Worm (Caenorhabditis elegans) whole organism, L4 larva: Measurements from ENCODE around the gene arrd-15.
A peak's percentile ranks its signal among the peaks of the same experiment; 100 is the strongest.

ENCODE experiments used
- F10B5.3 ChIP-seq: sonication (generic microtip); optimal IDR thresholded peaks from 2 replicates; lab custom pipeline; 2016; ENCODE audit warnings: mild to moderate bottlenecking, missing genetic modification characterization, missing compliant biosample characterization
- R02D3.7 ChIP-seq: fragments of 150-350 bp; sonication (generic microtip); optimal IDR thresholded peaks from 3 replicates; lab custom pipeline; 2014; ENCODE audit warnings: missing biosample characterization, missing genetic modification characterization
- T20F7.1 ChIP-seq: fragments of 200-800 bp; sonication (Bioruptor generic); optimal IDR thresholded peaks from 2 replicates; lab custom pipeline; 2018; ENCODE audit warnings: mild to moderate bottlenecking, missing genetic modification characterization, missing compliant biosample characterization
- Y105C5A.15 ChIP-seq: fragments of 200-800 bp; sonication (Bioruptor generic); IDR thresholded peaks from 2 replicates; pipeline ENCODE4 v1.3.6; 2022; ENCODE audit warnings: missing genetic modification characterization, missing compliant biosample characterization
- aha-1 ChIP-seq: fragments of 150-350 bp; peaks from one replicate; lab custom pipeline; 2014; ENCODE audit warnings: missing biosample characterization, missing genetic modification characterization
- aly-2 ChIP-seq: sonication (generic microtip); optimal IDR thresholded peaks from 2 replicates; lab custom pipeline; 2018; ENCODE audit warnings: missing biosample characterization, missing genetic modification characterization
- ces-1 ChIP-seq: fragments of 150-350 bp; sonication (generic microtip); optimal IDR thresholded peaks from 4 replicates; lab custom pipeline; 2014; ENCODE audit warnings: missing biosample characterization, missing genetic modification reagents, missing genetic modification characterization
- daf-16 ChIP-seq, 3 experiments: sonication (generic microtip); optimal IDR thresholded peaks; 2 replicates each; lab custom pipeline; 2016 to 2017; ENCODE audit warnings: missing genetic modification characterization in 3 of 3, missing genetic modification reagents in 3 of 3, mild to moderate bottlenecking in 2 of 3, missing compliant biosample characterization in 2 of 3, missing biosample characterization in 1 of 3, moderate library complexity in 1 of 3
- dpl-1 ChIP-seq: fragments of 150-350 bp; optimal IDR thresholded peaks from 2 replicates; lab custom pipeline; 2014; ENCODE audit warnings: missing biosample characterization, missing genetic modification reagents, missing genetic modification characterization
- dve-1 ChIP-seq: sonication (generic microtip); optimal IDR thresholded peaks from 2 replicates; lab custom pipeline; 2017; ENCODE audit warnings: antibody characterized with exemption, mild to moderate bottlenecking, missing genetic modification characterization, missing compliant biosample characterization; ENCODE audit not compliant: insufficient read depth
- fkh-10 ChIP-seq: fragments of 150-350 bp; optimal IDR thresholded peaks from 2 replicates; lab custom pipeline; 2014; ENCODE audit warnings: missing biosample characterization, missing genetic modification reagents, missing genetic modification characterization
- hif-1 ChIP-seq, 2 experiments: sonication (generic microtip); optimal IDR thresholded peaks; 2 replicates each; lab custom pipeline; 2016 to 2017; ENCODE audit warnings: missing compliant biosample characterization in 2 of 2, missing genetic modification characterization in 2 of 2, missing genetic modification reagents in 2 of 2, missing genotype in 2 of 2, mild to moderate bottlenecking in 1 of 2
- hlh-11 ChIP-seq: fragments of 200-800 bp; sonication (Bioruptor generic); optimal IDR thresholded peaks from 2 replicates; lab custom pipeline; 2018; ENCODE audit warnings: mild to moderate bottlenecking, missing genetic modification characterization, missing compliant biosample characterization
- hlh-30 ChIP-seq: sonication (generic microtip); optimal IDR thresholded peaks from 2 replicates; lab custom pipeline; 2017; ENCODE audit warnings: antibody characterized with exemption, mild to moderate bottlenecking, missing genetic modification characterization, missing compliant biosample characterization; ENCODE audit not compliant: insufficient read depth
- lim-7 ChIP-seq: fragments of 200-800 bp; sonication (Bioruptor generic); IDR thresholded peaks from 2 replicates; pipeline ENCODE4 v1.3.6; 2022; ENCODE audit warnings: missing genetic modification characterization, missing compliant biosample characterization
- lin-13 ChIP-seq: fragments of 150-350 bp; optimal IDR thresholded peaks from 2 replicates; lab custom pipeline; 2014; ENCODE audit warnings: missing biosample characterization, missing genetic modification reagents, missing genetic modification characterization
- lin-29 ChIP-seq: fragments of 200-800 bp; sonication (Bioruptor generic); IDR thresholded peaks from 2 replicates; pipeline ENCODE4 v1.3.6; 2022; ENCODE audit warnings: missing genetic modification reagents, missing genetic modification characterization, missing compliant biosample characterization
- lir-3 ChIP-seq: sonication (generic microtip); optimal IDR thresholded peaks from 2 replicates; lab custom pipeline; 2016; ENCODE audit warnings: mild to moderate bottlenecking, missing genetic modification characterization, missing compliant biosample characterization
- lsy-2 ChIP-seq, 2 experiments: fragments of 150-350 bp in 1 of 2; sonication (generic microtip) in 1 of 2; optimal IDR thresholded peaks; 2 replicates each; lab custom pipeline; 2014 to 2017; ENCODE audit warnings: missing biosample characterization in 2 of 2, missing genetic modification characterization in 2 of 2
- madf-9 ChIP-seq: fragments of 200-800 bp; sonication (Bioruptor generic); conservative IDR thresholded peaks from 2 replicates; pipeline ENCODE4 v1.3.6; 2022; ENCODE audit warnings: missing genetic modification reagents, missing genetic modification characterization, missing compliant biosample characterization
- mdl-1 ChIP-seq, 2 experiments: fragments of 150-350 bp in 1 of 2; sonication (generic microtip) in 1 of 2; optimal IDR thresholded peaks; 2 replicates each; lab custom pipeline; 2014 to 2017; ENCODE audit warnings: missing biosample characterization in 2 of 2, missing genetic modification characterization in 2 of 2
- mep-1 ChIP-seq: fragments of 150-350 bp; sonication (generic microtip); optimal IDR thresholded peaks from 3 replicates; lab custom pipeline; 2014; ENCODE audit warnings: missing biosample characterization, missing genetic modification characterization
- mes-2 ChIP-seq: sonication (generic microtip); optimal IDR thresholded peaks from 2 replicates; lab custom pipeline; 2016; ENCODE audit warnings: missing genotype, mild to moderate bottlenecking, missing genetic modification characterization, missing compliant biosample characterization; ENCODE audit not compliant: poor library complexity, severe bottlenecking
- mxl-3 ChIP-seq: fragments of 200-800 bp; sonication (Bioruptor generic); optimal IDR thresholded peaks from 2 replicates; lab custom pipeline; 2018; ENCODE audit warnings: mild to moderate bottlenecking, missing genetic modification characterization, missing compliant biosample characterization
- nhr-10 ChIP-seq: fragments of 150-350 bp; optimal IDR thresholded peaks from 2 replicates; lab custom pipeline; 2014; ENCODE audit warnings: missing biosample characterization, missing genetic modification characterization
- nhr-11 ChIP-seq: fragments of 150-350 bp; optimal IDR thresholded peaks from 2 replicates; lab custom pipeline; 2014; ENCODE audit warnings: missing biosample characterization, missing genetic modification characterization
- nhr-76 ChIP-seq: fragments of 150-350 bp; optimal IDR thresholded peaks from 2 replicates; lab custom pipeline; 2014; ENCODE audit warnings: missing biosample characterization, missing genetic modification characterization
- pha-4 ChIP-seq, 2 experiments: fragments of 150-350 bp in 1 of 2; fragments of 200-800 bp in 1 of 2; sonication (Bioruptor generic) in 1 of 2; IDR thresholded peaks in 1 of 2; optimal IDR thresholded peaks in 1 of 2; 2 replicates each; pipeline versions ENCODE4 v1.3.6 to Lab custom; 2014 to 2022; ENCODE audit warnings: missing genetic modification characterization in 2 of 2, missing genetic modification reagents in 2 of 2, missing biosample characterization in 1 of 2, missing compliant biosample characterization in 1 of 2
- rbr-2 ChIP-seq: sonication (generic microtip); optimal IDR thresholded peaks from 2 replicates; lab custom pipeline; 2016; ENCODE audit warnings: missing genotype, missing genetic modification characterization, missing compliant biosample characterization
- saeg-2 ChIP-seq: fragments of 200-800 bp; sonication (Bioruptor generic); IDR thresholded peaks from 2 replicates; pipeline ENCODE4 v1.3.6; 2022; ENCODE audit warnings: missing genetic modification reagents, missing genetic modification characterization, missing compliant biosample characterization
- sdz-12 ChIP-seq: fragments of 200-800 bp; sonication (Bioruptor generic); optimal IDR thresholded peaks from 2 replicates; lab custom pipeline; 2018; ENCODE audit warnings: mild to moderate bottlenecking, missing genetic modification characterization, missing compliant biosample characterization
- set-16 ChIP-seq: fragments of 200-800 bp; sonication (Bioruptor generic); IDR thresholded peaks from 2 replicates; pipeline ENCODE4 v1.3.6; 2022; ENCODE audit warnings: missing genetic modification reagents, missing genetic modification characterization, missing compliant biosample characterization
- snpc-4 ChIP-seq: fragments of 150-350 bp; optimal IDR thresholded peaks from 2 replicates; lab custom pipeline; 2014; ENCODE audit warnings: missing biosample characterization, missing genetic modification characterization
- vab-7 ChIP-seq: fragments of 200-800 bp; sonication (Bioruptor generic); IDR thresholded peaks from 2 replicates; pipeline ENCODE4 v1.3.6; 2022; ENCODE audit warnings: missing genetic modification reagents, missing genetic modification characterization, missing compliant biosample characterization
- zag-1 ChIP-seq: fragments of 150-350 bp; optimal IDR thresholded peaks from 2 replicates; lab custom pipeline; 2014; ENCODE audit warnings: missing biosample characterization, missing genetic modification characterization
- zfp-3 ChIP-seq: fragments of 200-800 bp; sonication (Bioruptor generic); conservative IDR thresholded peaks from 2 replicates; pipeline ENCODE4 v1.3.6; 2022; ENCODE audit warnings: missing genetic modification reagents, missing genetic modification characterization, missing compliant biosample characterization
- ztf-11 ChIP-seq: fragments of 150-350 bp; optimal IDR thresholded peaks from 2 replicates; lab custom pipeline; 2014; ENCODE audit warnings: missing biosample characterization, missing genetic modification characterization
- ztf-7 ChIP-seq: fragments of 150-350 bp; optimal IDR thresholded peaks from 2 replicates; lab custom pipeline; 2014; ENCODE audit warnings: missing biosample characterization, missing genetic modification characterization

Gene arrd-15

ce11 chrIII:8888956-8889355 is 40.9 kb upstream of the arrd-15 start, which contains the start of gene ZK637.14:
Gene ZK637.14, minus strand, starts transcription at chrIII:8889156.
- TF ChIP-seq lsy-2 (tag; optimal IDR thresholded peaks at IDR 0.05; lab: Kevin White, UChicago): peak; percentile 16 to 81
- peak in 1 of 2 experiments; percentile 27 for TF ChIP-seq hif-1 (tag; optimal IDR thresholded peaks at IDR 0.05; lab: Kevin White, UChicago)
- peak; percentile 53 for TF ChIP-seq mxl-3 (GFP tag; lab: Kevin White, UChicago)
- peak; percentile 31 for TF ChIP-seq rbr-2 (tag; lab: Kevin White, UChicago)
- TF ChIP-seq ztf-11 (tag; lab: Kevin White, UChicago): no peak
- TF ChIP-seq zag-1: no peak
- TF ChIP-seq mdl-1 (tag; optimal IDR thresholded peaks at IDR 0.05; lab: Kevin White, UChicago): peak in 1 of 2 experiments; percentile 3
- no peak for TF ChIP-seq pha-4 (GFP tag; IDR thresholded peaks at IDR 0.05; lab: Robert Waterston, UW)
- peak; percentile 69 for TF ChIP-seq pha-4 (tag; optimal IDR thresholded peaks at IDR 0.05; lab: Kevin White, UChicago)
- peak; percentile 69 for TF ChIP-seq dve-1
- peak; percentile 32 for TF ChIP-seq nhr-11 (tag; lab: Kevin White, UChicago)
- TF ChIP-seq hlh-11 (tag; lab: Kevin White, UChicago): peak; percentile 51
- peak; percentile 25 for TF ChIP-seq lin-13 (GFP tag; lab: Kevin White, UChicago)
- TF ChIP-seq Y105C5A.15 (GFP tag; lab: Robert Waterston, UW): no peak
- no peak for TF ChIP-seq sdz-12 (GFP tag; lab: Kevin White, UChicago)
- peak; percentile 92 for TF ChIP-seq hlh-30 (tag; lab: Kevin White, UChicago)
- peak; percentile 59 for TF ChIP-seq mep-1 (tag; lab: Kevin White, UChicago)
- peak; percentile 59 for TF ChIP-seq mes-2 (tag; lab: Kevin White, UChicago)
- TF ChIP-seq daf-16 (GFP tag; optimal IDR thresholded peaks at IDR 0.05; lab: Kevin White, UChicago): no peak
- peak; percentile 28 for TF ChIP-seq daf-16 (tag; optimal IDR thresholded peaks at IDR 0.05; lab: Kevin White, UChicago)
- TF ChIP-seq aha-1 (tag; lab: Kevin White, UChicago): peak; percentile 89
- TF ChIP-seq dpl-1 (GFP tag; lab: Kevin White, UChicago): peak; percentile 55

ce11 chrIII:8889931-8890330 is 39.9 kb upstream of the arrd-15 start, which contains the start of gene lnkn-1:
Gene lnkn-1, plus strand, starts transcription at chrIII:8890231.
- TF ChIP-seq snpc-4 (tag; lab: Kevin White, UChicago) (no peak), lim-7 (no peak), ces-1 (no peak), aly-2 (tag; lab: Kevin White, UChicago) (no peak), lin-29 (no peak), R02D3.7 (no peak), nhr-76 (tag; lab: Kevin White, UChicago) (no peak), nhr-10 (no peak)
- TF ChIP-seq, all 104 proteins: peak for 0

DNA sequence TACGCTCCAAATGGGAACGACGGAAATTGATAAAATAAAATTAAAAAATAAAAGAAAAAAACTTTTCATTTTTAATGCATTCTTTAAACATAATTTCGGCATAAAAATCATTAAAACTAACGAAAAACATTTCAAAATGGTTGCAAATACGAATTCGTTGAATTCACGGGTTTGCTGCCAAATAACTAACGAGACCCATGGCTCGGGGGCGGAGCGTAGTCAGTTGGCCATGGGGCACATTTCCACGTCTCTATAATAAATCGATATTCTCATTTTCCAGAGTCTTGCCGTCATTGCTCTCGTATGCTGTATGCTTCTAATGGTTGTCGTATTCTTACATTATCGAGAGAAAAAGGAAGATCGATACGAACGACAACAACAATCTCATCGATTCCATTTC is 36.4 kb upstream of the arrd-15 start, which contains the start of gene ZK637.4:
Gene ZK637.4, plus strand, starts transcription at position 301 of the 400 bp plus-strand sequence.
- TF ChIP-seq fkh-10 (GFP tag; lab: Kevin White, UChicago): no peak
- TF ChIP-seq lir-3: no peak
- TF ChIP-seq, all 104 proteins: peak for 0

ce11 chrIII:8894782-8895181 is 35.0 kb upstream of the arrd-15 start, which contains the start of gene asna-1:
Gene asna-1, plus strand, starts transcription at chrIII:8895082.
- no peak for TF ChIP-seq ces-1
- no peak for TF ChIP-seq dpl-1 (GFP tag; lab: Kevin White, UChicago)
- no peak for TF ChIP-seq zfp-3 (GFP tag; lab: Robert Waterston, UW)
- no peak for TF ChIP-seq saeg-2 (GFP tag; lab: Robert Waterston, UW)
- TF ChIP-seq T20F7.1 (GFP tag; lab: Kevin White, UChicago): no peak
- TF ChIP-seq set-16: no peak
- TF ChIP-seq ztf-7: no peak
- TF ChIP-seq vab-7 (GFP tag; lab: Robert Waterston, UW): no peak
- no peak for TF ChIP-seq F10B5.3 (tag; lab: Kevin White, UChicago)
- no peak for TF ChIP-seq madf-9 (GFP tag; lab: Robert Waterston, UW)
- no peak for TF ChIP-seq snpc-4 (tag; lab: Kevin White, UChicago)
